Worm (Caenorhabditis elegans): ENCODE results near the gene F09E5.7.

ce11 chrII:5370641-5371040, 18.7 kb downstream of the F09E5.7 start, which contains the start of gene F09E5.12:
- TF ChIP-seq hmg-1.2 (GFP tag; IDR thresholded peaks at IDR 0.05) = no peak
- TF ChIP-seq attf-3 (GFP tag; conservative IDR thresholded peaks at IDR 0.05) = no peak
- TF ChIP-seq snpc-4 (GFP tag; optimal IDR thresholded peaks at IDR 0.05) = no peak
- no peak for TF ChIP-seq snpc-4 (tag; optimal IDR thresholded peaks at IDR 0.05)
- no peak for TF ChIP-seq pha-4 (tag; optimal IDR thresholded peaks at IDR 0.05)
- TF ChIP-seq rcor-1 (GFP tag; IDR thresholded peaks at IDR 0.05) = no peak
- TF ChIP-seq K12H6.12 (tag; optimal IDR thresholded peaks at IDR 0.05) = no peak
- TF ChIP-seq aptf-3 (GFP tag; IDR thresholded peaks at IDR 0.05) = no peak
- TF ChIP-seq snpc-3.4 (tag; optimal IDR thresholded peaks at IDR 0.05) = no peak
- TF ChIP-seq mcd-1 (GFP tag; IDR thresholded peaks at IDR 0.05) = no peak
